Fruit fly (Drosophila melanogaster): ENCODE data around the gene Parg.

DNA sequence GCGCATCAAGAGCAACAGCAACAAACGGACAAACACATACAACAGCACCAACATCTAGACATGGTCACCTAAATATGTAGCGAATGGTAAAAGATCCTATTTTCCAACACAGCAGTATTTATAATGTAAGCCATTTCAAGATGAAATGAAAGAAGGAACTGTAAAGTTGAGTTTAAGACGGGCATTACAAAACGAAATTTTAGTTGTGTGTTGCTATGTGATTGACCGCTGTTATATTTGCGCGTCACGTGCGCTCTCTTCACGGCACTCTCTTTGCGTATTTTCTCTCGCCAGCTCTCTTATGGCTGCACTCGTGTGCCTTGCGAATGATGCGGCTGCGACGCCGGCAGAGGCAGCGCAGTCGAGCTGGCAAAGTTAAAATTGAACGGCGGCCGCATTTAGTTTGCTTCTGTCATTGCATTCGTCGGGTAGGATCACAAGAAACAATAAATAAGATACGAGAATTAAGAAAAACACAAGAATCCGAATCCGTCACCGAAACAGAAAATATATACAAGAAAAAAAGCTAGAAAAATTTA lies 16.6 kb upstream of the Parg start:
- peak; percentile 21; the same call in 1 of the 2 replicates for TF ChIP-seq CG10348 (GFP tag; IDR thresholded peaks at IDR 0.05)
- peak; percentile 53 for TF ChIP-seq gl (tag; optimal IDR thresholded peaks at IDR 0.05)
- TF ChIP-seq CG12605 (GFP tag; IDR thresholded peaks at IDR 0.05): peak; percentile 89
- peak; percentile 72 for TF ChIP-seq CG9948 (tag; optimal IDR thresholded peaks at IDR 0.05)
- peak; percentile 64 for TF ChIP-seq rn (GFP tag; IDR thresholded peaks at IDR 0.05)
- TF ChIP-seq CG8301 (tag; optimal IDR thresholded peaks at IDR 0.05): peak; percentile 84

All from whole organism, pupa.